Fruit fly (Drosophila melanogaster): ENCODE data around the gene Lip2.

DNA sequence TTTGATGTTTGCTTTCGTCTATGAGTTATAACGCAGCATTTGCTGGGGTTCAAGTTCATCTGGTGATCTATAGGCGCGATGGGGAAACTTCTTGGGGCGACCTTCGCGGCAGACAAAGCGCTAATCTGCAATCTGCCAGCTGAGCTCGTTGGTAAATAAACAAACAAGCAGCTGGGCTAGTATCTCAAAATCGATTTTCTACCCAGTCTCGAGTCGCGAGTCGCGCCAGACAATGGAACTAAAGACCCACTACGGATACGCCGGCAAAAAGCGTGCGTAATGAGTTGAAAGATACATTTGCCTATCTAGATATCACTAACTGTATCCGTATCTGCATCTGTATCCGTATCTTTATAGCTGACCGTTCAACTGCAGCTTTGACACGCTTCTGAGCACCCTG is 44.4 kb upstream of the Lip2 start:
- TF ChIP-seq psq (optimal IDR thresholded peaks at IDR 0.05) (no peak), usp (GFP tag; optimal IDR thresholded peaks at IDR 0.05) (no peak), CG8478 (optimal IDR thresholded peaks at IDR 0.05) (no peak), EcR (GFP tag; optimal IDR thresholded peaks at IDR 0.05) (no peak), Dll (optimal IDR thresholded peaks at IDR 0.05) (no peak)

Data from whole organism.